Worm (Caenorhabditis elegans) whole organism, early embryonic: ENCODE results near the gene aagr-2.
"Not testable (repeated sequence)": the region's sequence is repeated elsewhere in the genome, so short reads cannot be mapped to it uniquely, and the experiment has no call there.

Experiments
- B0310.2 ChIP-seq: sonication (generic microtip); optimal IDR thresholded peaks from 2 replicates; lab custom pipeline; 2016; ENCODE audit warnings: mild to moderate bottlenecking, missing genetic modification characterization, missing compliant biosample characterization
- F13C5.2 ChIP-seq: sonication (generic microtip); optimal IDR thresholded peaks from 2 replicates; lab custom pipeline; 2017; ENCODE audit warnings: mild to moderate bottlenecking, missing genetic modification characterization, inconsistent platforms, missing compliant biosample characterization
- aly-1 ChIP-seq: sonication (generic microtip); optimal IDR thresholded peaks from 2 replicates; lab custom pipeline; 2016; ENCODE audit warnings: missing genetic modification characterization, missing compliant biosample characterization
- ama-1 ChIP-seq: fragments of 150-350 bp; optimal IDR thresholded peaks from 2 replicates; lab custom pipeline; 2014
- ceh-13 ChIP-seq: fragments of 200-800 bp; sonication (Bioruptor generic); optimal IDR thresholded peaks from 2 replicates; lab custom pipeline; 2018; ENCODE audit warnings: mild to moderate bottlenecking, missing genetic modification characterization, missing compliant biosample characterization
- ceh-36 ChIP-seq: sonication (generic microtip); optimal IDR thresholded peaks from 2 replicates; lab custom pipeline; 2016; ENCODE audit warnings: missing genetic modification characterization, inconsistent platforms, missing compliant biosample characterization
- ets-7 ChIP-seq: sonication (generic microtip); optimal IDR thresholded peaks from 2 replicates; lab custom pipeline; 2016; ENCODE audit warnings: missing genotype, missing genetic modification characterization, missing compliant biosample characterization
- flt-1 ChIP-seq: fragments of 200-800 bp; sonication (Bioruptor generic); IDR thresholded peaks from 2 replicates; pipeline ENCODE4 v1.3.6; 2022; ENCODE audit warnings: missing genetic modification characterization, missing compliant biosample characterization
- hmbx-1 ChIP-seq: sonication (generic microtip); optimal IDR thresholded peaks from 2 replicates; lab custom pipeline; 2016; ENCODE audit warnings: mild to moderate bottlenecking, missing genetic modification characterization, missing compliant biosample characterization
- hmg-4 ChIP-seq: fragments of 200-800 bp; sonication (Bioruptor generic); optimal IDR thresholded peaks from 2 replicates; lab custom pipeline; 2018; ENCODE audit warnings: mild to moderate bottlenecking, missing genetic modification characterization, missing compliant biosample characterization
- hnd-1 ChIP-seq: sonication (generic microtip); optimal IDR thresholded peaks from 2 replicates; lab custom pipeline; 2016; ENCODE audit warnings: missing genetic modification characterization, missing compliant biosample characterization
- pes-1 ChIP-seq: fragments of 200-800 bp; sonication (Bioruptor generic); IDR thresholded peaks from 2 replicates; pipeline ENCODE4 v1.3.6; 2022; ENCODE audit warnings: missing genetic modification reagents, missing genetic modification characterization, missing compliant biosample characterization
- scrt-1 ChIP-seq: fragments of 200-800 bp; sonication (Bioruptor generic); IDR thresholded peaks from 2 replicates; pipeline ENCODE4 v1.3.6; 2022; ENCODE audit warnings: missing genetic modification characterization, missing compliant biosample characterization
- sea-1 ChIP-seq: fragments of 200-800 bp; sonication (Bioruptor generic); conservative IDR thresholded peaks from 2 replicates; pipeline ENCODE4 v1.3.6; 2022; ENCODE audit warnings: missing genetic modification characterization, missing compliant biosample characterization
- tbx-11 ChIP-seq: fragments of 200-800 bp; sonication (Bioruptor generic); IDR thresholded peaks from 2 replicates; pipeline ENCODE4 v1.3.6; 2022; ENCODE audit warnings: missing genetic modification characterization, missing compliant biosample characterization
- tbx-37 ChIP-seq: fragments of 200-800 bp; sonication (Bioruptor generic); conservative IDR thresholded peaks from 2 replicates; pipeline ENCODE4 v1.3.6; 2022; ENCODE audit warnings: missing genetic modification reagents, missing genetic modification characterization, missing compliant biosample characterization
- tra-4 ChIP-seq: sonication (generic microtip); optimal IDR thresholded peaks from 2 replicates; lab custom pipeline; 2017; ENCODE audit warnings: missing genetic modification characterization, missing compliant biosample characterization

Gene aagr-2

DNA sequence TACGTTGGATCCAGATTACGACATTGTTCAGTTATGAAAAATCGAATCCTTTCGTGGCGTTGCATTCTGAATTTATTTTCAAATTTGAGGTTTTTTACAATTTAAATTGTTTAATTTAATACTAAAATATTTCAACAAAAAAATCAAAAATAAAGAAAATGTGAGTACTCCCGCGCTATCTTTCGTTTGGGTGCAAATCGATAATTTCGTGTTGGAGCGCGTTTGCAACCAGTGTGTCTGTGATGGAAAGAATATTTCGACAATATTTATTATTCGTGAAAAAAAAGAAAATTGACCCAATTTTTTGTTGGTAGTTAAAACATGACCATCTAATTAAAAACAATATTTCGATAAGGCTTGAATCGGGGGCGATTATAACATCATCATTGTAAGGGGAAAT, 23.0 kb downstream of the aagr-2 start, which contains the start of gene R05F9.9:
Gene R05F9.9, minus strand, starts transcription at position 66 of the 400 bp plus-strand sequence.
- TF ChIP-seq tbx-11 (GFP tag; lab: Robert Waterston, UW) (no peak), pes-1 (GFP tag; lab: Robert Waterston, UW) (no peak), flt-1 (no peak), B0310.2 (tag; lab: Kevin White, UChicago) (no peak), ceh-36 (tag; lab: Kevin White, UChicago) (no peak), tra-4 (tag; lab: Kevin White, UChicago) (no peak), ets-7 (tag; lab: Kevin White, UChicago) (no peak), F13C5.2 (tag; lab: Kevin White, UChicago) (no peak), ama-1 (no peak), hmg-4 (GFP tag; lab: Kevin White, UChicago) (no peak), hmbx-1 (tag; lab: Kevin White, UChicago) (no peak), hnd-1 (tag; lab: Kevin White, UChicago) (no peak), tbx-37 (GFP tag; lab: Robert Waterston, UW) (no peak)

DNA sequence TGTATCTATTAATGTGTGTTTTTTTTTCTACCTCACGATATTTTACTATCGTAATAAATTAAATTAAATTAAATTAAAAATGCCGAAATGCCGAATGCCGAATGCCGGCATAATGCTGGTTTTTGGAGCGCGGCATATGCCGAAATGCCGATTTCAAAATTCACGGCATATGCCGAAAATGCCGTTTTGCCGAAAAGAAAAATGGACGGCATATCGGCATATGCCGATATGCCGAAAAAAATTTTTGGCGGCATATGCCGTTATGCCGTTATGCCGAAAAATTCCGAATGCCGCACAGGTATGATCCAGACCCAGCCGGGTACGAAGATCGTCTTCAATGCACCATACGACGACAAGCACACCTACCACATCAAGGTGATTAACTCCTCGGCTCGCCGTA, 26.5 kb downstream of the aagr-2 start, which contains the start of gene msp-32:
Gene msp-32, plus strand, starts transcription at position 301 of the 400 bp plus-strand sequence.
- not testable (repeated sequence) for TF ChIP-seq scrt-1 (GFP tag; lab: Robert Waterston, UW); B0310.2 (tag; lab: Kevin White, UChicago); tbx-11 (GFP tag; lab: Robert Waterston, UW)

DNA sequence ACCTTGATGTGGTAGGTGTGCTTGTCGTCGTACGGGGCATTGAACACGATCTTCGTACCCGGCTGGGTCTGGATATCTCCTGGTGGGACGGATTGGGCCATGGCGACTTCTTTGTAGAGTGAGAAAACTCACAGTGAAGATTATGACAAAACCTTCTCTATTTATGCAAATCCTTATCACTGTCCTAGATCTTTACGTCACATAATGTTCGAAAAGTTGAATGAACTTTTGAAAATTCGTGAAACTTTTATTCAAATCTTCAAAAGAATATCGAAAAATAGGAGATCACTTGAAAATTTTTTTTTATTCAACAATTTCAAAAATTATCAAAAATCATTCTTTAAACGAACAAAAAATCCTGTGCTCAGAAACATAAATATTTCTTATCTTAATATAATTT, 32.5 kb downstream of the aagr-2 start, which contains the start of gene msp-33:
Gene msp-33, minus strand, starts transcription at position 101 of the 400 bp plus-strand sequence.
- TF ChIP-seq hnd-1 (tag; lab: Kevin White, UChicago) (no peak), hmbx-1 (tag; lab: Kevin White, UChicago) (no peak), ceh-36 (tag; lab: Kevin White, UChicago) (no peak), hmg-4 (GFP tag; lab: Kevin White, UChicago) (no peak), ceh-13 (GFP tag; lab: Kevin White, UChicago) (no peak), tra-4 (tag; lab: Kevin White, UChicago) (no peak)

DNA sequence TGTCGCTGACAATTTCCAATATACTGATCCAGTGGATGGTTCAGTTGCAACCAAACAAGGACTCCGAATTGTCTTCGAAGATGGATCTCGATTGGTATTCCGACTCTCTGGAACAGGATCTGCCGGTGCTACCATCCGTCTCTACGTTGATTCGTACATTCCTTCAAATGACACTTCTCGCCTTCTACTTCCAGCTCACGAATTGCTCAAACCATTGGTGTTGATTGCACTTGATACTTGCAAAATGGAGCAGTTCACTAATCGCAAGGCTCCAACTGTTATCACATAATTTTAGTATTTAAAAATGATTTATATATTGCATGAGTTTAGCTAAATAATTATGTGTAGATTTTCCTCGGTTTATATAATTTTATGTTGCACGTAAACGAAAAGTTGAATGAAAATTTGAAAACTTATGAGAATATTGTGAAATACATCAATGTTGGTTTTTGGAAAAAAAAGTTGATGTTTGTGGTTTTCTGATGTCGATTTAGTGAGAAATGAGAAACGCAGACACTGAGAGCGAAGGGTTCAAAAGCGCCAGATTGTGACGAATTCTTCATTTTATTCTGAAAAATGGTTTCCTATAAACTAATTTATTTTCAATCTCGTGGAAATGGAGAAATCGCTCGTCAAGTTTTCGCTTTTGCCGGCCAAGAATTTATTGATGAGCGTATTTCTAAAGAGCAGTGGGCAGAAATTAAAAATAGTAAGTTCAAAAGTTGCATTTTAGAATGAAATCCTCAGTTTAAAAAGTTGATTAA, 33.9 kb downstream of the aagr-2 start, which contains the start of gene gst-9:
Gene gst-9, plus strand, starts transcription at position 574 of the 764 bp plus-strand sequence.
- no peak for TF ChIP-seq hnd-1 (tag; lab: Kevin White, UChicago)
- TF ChIP-seq hmbx-1 (tag; lab: Kevin White, UChicago): no peak
- TF ChIP-seq aly-1 (tag; lab: Kevin White, UChicago): no peak
- no peak for TF ChIP-seq ama-1
- TF ChIP-seq hmg-4 (GFP tag; lab: Kevin White, UChicago): no peak
- TF ChIP-seq tbx-11 (GFP tag; lab: Robert Waterston, UW): no peak
- no peak for TF ChIP-seq pes-1 (GFP tag; lab: Robert Waterston, UW)
- TF ChIP-seq sea-1 (GFP tag; lab: Robert Waterston, UW): no peak
- TF ChIP-seq F13C5.2 (tag; lab: Kevin White, UChicago): no peak
- TF ChIP-seq ceh-13 (GFP tag; lab: Kevin White, UChicago): no peak
- TF ChIP-seq flt-1: no peak
- no peak for TF ChIP-seq ets-7 (tag; lab: Kevin White, UChicago)
- TF ChIP-seq scrt-1 (GFP tag; lab: Robert Waterston, UW): no peak
- no peak for TF ChIP-seq B0310.2 (tag; lab: Kevin White, UChicago)
- no peak for TF ChIP-seq tra-4 (tag; lab: Kevin White, UChicago)
- TF ChIP-seq ceh-36 (tag; lab: Kevin White, UChicago): no peak

DNA sequence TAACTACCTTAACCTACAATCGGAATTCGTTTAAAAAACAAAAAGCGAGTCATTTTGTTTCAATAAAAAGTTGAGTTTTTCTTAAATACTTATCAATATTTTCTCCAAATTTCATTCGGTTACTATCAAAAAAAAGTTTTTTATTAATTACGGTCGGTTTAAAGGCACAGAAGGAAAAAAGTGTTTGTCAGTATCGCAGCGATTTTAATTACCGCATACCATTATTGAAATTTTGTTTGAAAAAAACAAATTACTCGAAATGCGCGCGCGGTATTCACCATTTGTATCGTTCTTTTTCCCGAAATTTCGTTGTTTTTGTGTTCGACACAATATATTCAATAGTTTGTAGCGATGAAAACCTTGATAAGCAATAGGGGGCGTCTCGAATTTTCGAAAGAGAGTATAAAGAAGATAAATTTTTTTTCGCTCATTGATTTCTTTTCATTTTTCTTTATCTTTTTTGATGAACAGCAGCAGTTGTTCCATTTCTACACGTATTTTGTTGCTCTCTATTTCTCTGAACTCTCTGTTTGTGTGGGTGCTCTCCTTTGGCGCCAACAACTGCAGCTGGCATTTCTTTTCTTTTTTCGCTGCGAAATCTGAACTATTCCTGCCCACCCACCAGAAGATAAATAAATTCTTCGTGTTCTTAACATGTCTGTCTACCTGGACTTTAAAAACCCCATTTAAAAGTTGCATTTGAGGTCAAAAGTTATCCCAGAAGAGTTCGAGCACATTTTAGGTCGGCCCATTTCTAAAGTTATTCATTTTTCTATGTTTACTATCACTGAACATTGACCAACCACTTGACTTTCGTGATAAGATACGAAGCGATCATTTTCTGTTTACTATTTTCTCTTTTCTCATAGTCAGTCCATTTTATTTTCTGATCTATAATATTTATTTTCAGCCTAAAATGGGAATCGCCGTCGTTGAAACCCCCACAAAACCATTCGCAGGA, 36.2 kb downstream of the aagr-2 start, which contains the start of gene pgm-1:
Gene pgm-1, plus strand, starts transcription at position 911 of the 961 bp plus-strand sequence.
- TF ChIP-seq sea-1 (GFP tag; lab: Robert Waterston, UW) (no peak), hmg-4 (GFP tag; lab: Kevin White, UChicago) (no peak), ceh-13 (GFP tag; lab: Kevin White, UChicago) (no peak), hnd-1 (tag; lab: Kevin White, UChicago) (no peak)

DNA sequence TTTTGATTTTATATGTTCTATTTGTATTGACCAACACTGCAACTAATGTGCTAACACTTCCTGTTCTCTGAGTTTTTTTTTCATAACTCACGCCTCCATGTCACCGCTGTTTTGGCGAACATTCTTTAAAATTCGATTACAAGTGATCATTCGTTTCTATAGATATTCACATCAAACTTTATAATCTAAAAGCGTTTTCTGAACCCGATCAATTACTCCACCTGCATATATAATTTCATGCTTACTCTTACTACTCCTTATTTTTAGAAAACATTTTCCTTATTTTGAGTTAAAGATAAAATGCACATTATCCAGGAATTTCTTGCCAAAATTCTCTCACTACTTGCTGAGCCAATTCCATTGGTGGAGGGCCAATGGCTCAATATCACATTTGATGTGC, 39.1 kb downstream of the aagr-2 start, which contains the start of gene R05F9.7:
Gene R05F9.7, plus strand, starts transcription at position 301 of the 400 bp plus-strand sequence.
- TF ChIP-seq tra-4 (tag; lab: Kevin White, UChicago) (no peak), hmbx-1 (tag; lab: Kevin White, UChicago) (no peak), aly-1 (tag; lab: Kevin White, UChicago) (no peak), ama-1 (no peak), scrt-1 (GFP tag; lab: Robert Waterston, UW) (no peak), ceh-13 (GFP tag; lab: Kevin White, UChicago) (no peak), B0310.2 (tag; lab: Kevin White, UChicago) (no peak), hmg-4 (GFP tag; lab: Kevin White, UChicago) (no peak)

DNA sequence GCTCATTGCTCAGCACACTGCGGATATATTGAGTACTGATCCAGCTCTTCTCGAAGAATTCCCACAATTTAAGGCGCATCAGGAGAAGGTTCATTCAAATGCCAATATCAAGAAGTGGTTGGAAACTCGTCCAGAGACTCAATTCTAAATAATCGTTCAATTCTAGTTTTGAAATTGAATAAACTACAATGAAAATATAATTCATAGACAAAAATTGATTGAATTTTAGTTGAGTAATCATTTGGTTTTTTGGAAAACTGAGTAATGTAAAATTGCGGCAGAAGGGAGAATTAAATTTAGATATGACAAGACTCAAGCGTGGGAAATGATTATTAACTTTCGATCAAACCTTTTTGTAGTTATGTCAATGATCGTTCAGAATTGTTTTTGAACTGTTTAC, 40.6 kb downstream of the aagr-2 start:
- TF ChIP-seq tbx-37 (GFP tag; lab: Robert Waterston, UW): no peak
- no peak for TF ChIP-seq aly-1 (tag; lab: Kevin White, UChicago)
- TF ChIP-seq tbx-11 (GFP tag; lab: Robert Waterston, UW): no peak
- TF ChIP-seq B0310.2 (tag; lab: Kevin White, UChicago): no peak
- TF ChIP-seq sea-1 (GFP tag; lab: Robert Waterston, UW): no peak
- no peak for TF ChIP-seq pes-1 (GFP tag; lab: Robert Waterston, UW)
- no peak for TF ChIP-seq tra-4 (tag; lab: Kevin White, UChicago)
- no peak for TF ChIP-seq hmg-4 (GFP tag; lab: Kevin White, UChicago)
- no peak for TF ChIP-seq hnd-1 (tag; lab: Kevin White, UChicago)
- no peak for TF ChIP-seq ama-1
- no peak for TF ChIP-seq flt-1
- no peak for TF ChIP-seq scrt-1 (GFP tag; lab: Robert Waterston, UW)
- TF ChIP-seq ceh-13 (GFP tag; lab: Kevin White, UChicago): no peak
- TF ChIP-seq ets-7 (tag; lab: Kevin White, UChicago): no peak
- TF ChIP-seq ceh-36 (tag; lab: Kevin White, UChicago): no peak
- no peak for TF ChIP-seq F13C5.2 (tag; lab: Kevin White, UChicago)
- no peak for TF ChIP-seq hmbx-1 (tag; lab: Kevin White, UChicago)
